Worm (Caenorhabditis elegans) whole organism, L2 larva: Measurements from ENCODE around the gene ddo-3.
A peak's percentile ranks its signal among the peaks of the same experiment; 100 is the strongest.

Source experiments
- ZK546.5 ChIP-seq: sonication (generic microtip); optimal IDR thresholded peaks from 2 replicates; lab custom pipeline; 2017; ENCODE audit warnings: missing biosample characterization, missing genetic modification characterization
- ama-1 ChIP-seq: fragments of 150-350 bp; optimal IDR thresholded peaks from 2 replicates; lab custom pipeline; 2018; ENCODE audit warnings: inconsistent platforms
- ceh-16 ChIP-seq: fragments of 150-350 bp; optimal IDR thresholded peaks from 2 replicates; lab custom pipeline; 2014; ENCODE audit warnings: missing biosample characterization, missing genetic modification characterization
- egl-27 ChIP-seq: sonication (generic microtip); optimal IDR thresholded peaks from 3 replicates; lab custom pipeline; 2017; ENCODE audit warnings: missing biosample characterization, missing genetic modification reagents, missing genetic modification characterization
- lin-13 ChIP-seq: fragments of 150-350 bp; optimal IDR thresholded peaks from 2 replicates; lab custom pipeline; 2014; ENCODE audit warnings: missing biosample characterization, missing genetic modification reagents, missing genetic modification characterization
- mdl-1 ChIP-seq, 2 experiments: fragments of 150-350 bp in 1 of 2; sonication (generic microtip) in 1 of 2; optimal IDR thresholded peaks; 2 replicates each; lab custom pipeline; 2017; ENCODE audit warnings: missing biosample characterization in 2 of 2, missing genetic modification characterization in 2 of 2
- nhr-11 ChIP-seq: fragments of 150-350 bp; optimal IDR thresholded peaks from 2 replicates; lab custom pipeline; 2014; ENCODE audit warnings: missing biosample characterization, missing genetic modification characterization
- nhr-12 ChIP-seq: fragments of 150-350 bp; optimal IDR thresholded peaks from 2 replicates; lab custom pipeline; 2014; ENCODE audit warnings: missing biosample characterization, missing genetic modification characterization
- nhr-23 ChIP-seq: fragments of 150-350 bp; optimal IDR thresholded peaks from 2 replicates; lab custom pipeline; 2014; ENCODE audit warnings: missing biosample characterization, missing genetic modification reagents, missing genetic modification characterization
- nhr-6 ChIP-seq: fragments of 150-350 bp; optimal IDR thresholded peaks from 2 replicates; lab custom pipeline; 2014; ENCODE audit warnings: missing biosample characterization, missing genetic modification characterization
- snpc-4 ChIP-seq: fragments of 150-350 bp; optimal IDR thresholded peaks from 2 replicates; lab custom pipeline; 2014; ENCODE audit warnings: missing biosample characterization, missing genetic modification characterization
- unc-39 ChIP-seq: fragments of 150-350 bp; optimal IDR thresholded peaks from 2 replicates; lab custom pipeline; 2014; ENCODE audit warnings: missing biosample characterization, missing genetic modification characterization
- ztf-4 ChIP-seq: fragments of 150-350 bp; optimal IDR thresholded peaks from 2 replicates; lab custom pipeline; 2014; ENCODE audit warnings: missing biosample characterization, missing genetic modification characterization

DNA sequence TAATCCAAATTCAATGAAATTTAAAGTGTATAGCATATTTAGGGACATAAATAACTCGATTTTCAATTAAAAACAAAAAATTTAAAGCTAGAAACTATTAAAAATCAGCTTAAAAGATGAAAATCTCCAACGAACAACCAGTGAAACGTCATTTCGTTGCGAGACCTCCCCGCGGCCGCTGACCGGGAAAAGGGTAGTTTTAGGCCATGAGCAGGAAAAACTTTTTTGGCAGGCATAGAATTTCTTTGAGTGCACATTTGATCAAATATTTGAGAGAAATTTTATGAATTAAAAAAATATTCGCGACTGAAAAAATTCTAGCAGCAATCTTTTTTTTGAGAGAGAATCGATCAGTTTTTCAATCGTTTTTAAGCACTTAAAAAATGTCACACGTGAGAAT lies 37.7 kb downstream of the ddo-3 start:
- TF ChIP-seq nhr-6 (tag; lab: Kevin White, UChicago) (no peak), unc-39 (tag; lab: Kevin White, UChicago) (no peak), ama-1 (lab: Kevin White, UChicago) (no peak), ztf-4 (no peak), nhr-23 (no peak), nhr-12 (tag; lab: Kevin White, UChicago) (no peak), snpc-4 (tag; lab: Kevin White, UChicago) (no peak), ceh-16 (no peak), ZK546.5 (no peak), egl-27 (tag; lab: Kevin White, UChicago) (no peak), mdl-1 (tag; optimal IDR thresholded peaks at IDR 0.05; lab: Kevin White, UChicago) (no peak), nhr-11 (tag; lab: Kevin White, UChicago) (no peak), lin-13 (GFP tag; lab: Kevin White, UChicago) (peak; percentile 6)
